Fruit fly (Drosophila melanogaster) Kc167 (cell line): ENCODE data around the gene PIG-K.

Experiments
- Myc ChIP-seq: fragments of >200 bp; optimal IDR thresholded peaks from 2 replicates; lab custom pipeline; 2017; ENCODE audit warnings: missing external identifiers
- Sin3A ChIP-seq: fragments of >200 bp; optimal IDR thresholded peaks from 2 replicates; lab custom pipeline; 2018; ENCODE audit warnings: missing external identifiers
- h ChIP-seq: fragments of >200 bp; optimal IDR thresholded peaks from 3 replicates; lab custom pipeline; 2018; ENCODE audit warnings: missing external identifiers
- insv ChIP-seq: fragments of >200 bp; optimal IDR thresholded peaks from 3 replicates; lab custom pipeline; 2018; ENCODE audit warnings: missing external identifiers
- psq ChIP-seq: fragments of >200 bp; optimal IDR thresholded peaks from 2 replicates; lab custom pipeline; 2017; ENCODE audit warnings: missing external identifiers
- ttk ChIP-seq: sonication (Bioruptor generic); optimal IDR thresholded peaks from 2 replicates; lab custom pipeline; 2017; ENCODE audit warnings: missing external identifiers

PIG-K gene

dm6 chrX:2008953-2009452, at the start of gene PIG-K:
TSS of gene PIG-K (minus strand) at chrX:2009364.
- TF ChIP-seq ttk (lab: Kevin White, UChicago) (no peak), psq (lab: Kevin White, UChicago) (no peak), Sin3A (lab: Kevin White, UChicago) (no peak), Myc (no peak), insv (no peak), h (lab: Kevin White, UChicago) (no peak)

dm6 chrX:2050070-2050899, 41.1 kb upstream of the PIG-K start, which contains the start of gene moody:
TSS of gene moody (minus strand) at chrX:2050120.
- TF ChIP-seq insv (no peak), psq (lab: Kevin White, UChicago) (no peak), Sin3A (lab: Kevin White, UChicago) (no peak), Myc (no peak), ttk (lab: Kevin White, UChicago) (no peak), h (lab: Kevin White, UChicago) (no peak)

- no peak for TF ChIP-seq ttk (lab: Kevin White, UChicago)
- TF ChIP-seq Myc: no peak
- TF ChIP-seq Sin3A (lab: Kevin White, UChicago): no peak
- TF ChIP-seq h (lab: Kevin White, UChicago): no peak
- no peak for TF ChIP-seq psq (lab: Kevin White, UChicago)
- TF ChIP-seq insv: no peak
Measured at dm6 chrX:2048778-2049686, 39.9 kb upstream of the PIG-K start.

dm6 chrX:2043660-2044397, 34.7 kb upstream of the PIG-K start, which contains the start of gene CG4325:
TSS of gene CG4325 (minus strand) at chrX:2043818.
- TF ChIP-seq insv: no peak
- TF ChIP-seq Myc: no peak
- no peak for TF ChIP-seq h (lab: Kevin White, UChicago)
- no peak for TF ChIP-seq ttk (lab: Kevin White, UChicago)
- TF ChIP-seq psq (lab: Kevin White, UChicago): no peak
- TF ChIP-seq Sin3A (lab: Kevin White, UChicago): no peak

dm6 chrX:2041981-2042847, 33.0 kb upstream of the PIG-K start, which contains the start of the genes Actn and usp:
TSS of gene Actn (minus strand) at chrX:2042311.
TSS of gene usp (minus strand) at chrX:2042311.
- TF ChIP-seq Myc (no peak), psq (lab: Kevin White, UChicago) (no peak), insv (no peak), Sin3A (lab: Kevin White, UChicago) (no peak), h (lab: Kevin White, UChicago) (no peak), ttk (lab: Kevin White, UChicago) (no peak)

- TF ChIP-seq ttk (lab: Kevin White, UChicago) (no peak), Myc (no peak), Sin3A (lab: Kevin White, UChicago) (no peak), insv (no peak), h (lab: Kevin White, UChicago) (no peak), psq (lab: Kevin White, UChicago) (no peak)
Measured at dm6 chrX:2041312-2041918, 32.3 kb upstream of the PIG-K start, which contains the start of gene CG4313. TSS of gene CG4313 (plus strand) at chrX:2041868.

dm6 chrX:2037605-2038004, 28.4 kb upstream of the PIG-K start:
- TF ChIP-seq Sin3A (lab: Kevin White, UChicago) (no peak), ttk (lab: Kevin White, UChicago) (no peak), psq (lab: Kevin White, UChicago) (no peak), h (lab: Kevin White, UChicago) (no peak), insv (no peak), Myc (no peak)

- TF ChIP-seq Sin3A (lab: Kevin White, UChicago) (no peak), Myc (no peak), h (lab: Kevin White, UChicago) (no peak), psq (lab: Kevin White, UChicago) (no peak), ttk (lab: Kevin White, UChicago) (no peak), insv (no peak)
Measured at dm6 chrX:2036800-2037488, 27.8 kb upstream of the PIG-K start.

- TF ChIP-seq h (lab: Kevin White, UChicago): no peak
Measured at dm6 chrX:2036383-2036782, 27.2 kb upstream of the PIG-K start.
